Fruit fly (Drosophila melanogaster) whole organism, embryonic: Measurements from ENCODE around the gene woc.

Source experiments
- BEAF-32 ChIP-seq: fragments of 200-800 bp; sonication (Bioruptor generic); optimal IDR thresholded peaks from 3 replicates; lab custom pipeline; 2017; ENCODE audit warnings: missing biosample characterization, missing genetic modification characterization, mild to moderate bottlenecking, moderate library complexity, missing genetic modification reagents
- BtbVII ChIP-seq: fragments of 200-800 bp; sonication (Bioruptor generic); optimal IDR thresholded peaks from 3 replicates; lab custom pipeline; 2017; ENCODE audit warnings: missing biosample characterization, mild to moderate bottlenecking, missing genetic modification characterization
- CG10147 ChIP-seq: fragments of 200-800 bp; sonication (Bioruptor generic); optimal IDR thresholded peaks from 2 replicates; lab custom pipeline; 2019; ENCODE audit warnings: missing biosample characterization, mild to moderate bottlenecking, missing genetic modification characterization, moderate library complexity
- CG10462 ChIP-seq: fragments of 200-800 bp; sonication (Bioruptor generic); optimal IDR thresholded peaks from 2 replicates; lab custom pipeline; 2016; ENCODE audit warnings: missing biosample characterization, missing genetic modification characterization
- CG11398 ChIP-seq: fragments of 200-800 bp; sonication (Bioruptor generic); optimal IDR thresholded peaks from 2 replicates; lab custom pipeline; 2016; ENCODE audit warnings: missing biosample characterization, missing genetic modification characterization
- CG11504 ChIP-seq: fragments of 200-800 bp; sonication (Bioruptor generic); optimal IDR thresholded peaks from 3 replicates; lab custom pipeline; 2019; ENCODE audit warnings: missing biosample characterization, mild to moderate bottlenecking, missing genetic modification characterization, moderate library complexity
- CG12391 ChIP-seq: fragments of 200-800 bp; sonication (Bioruptor generic); optimal IDR thresholded peaks from 3 replicates; lab custom pipeline; 2018; ENCODE audit warnings: missing biosample characterization, mild to moderate bottlenecking, missing genetic modification characterization, moderate library complexity
- CG13894 ChIP-seq: fragments of 200-800 bp; sonication (Bioruptor generic); optimal IDR thresholded peaks from 3 replicates; lab custom pipeline; 2018; ENCODE audit warnings: missing biosample characterization, mild to moderate bottlenecking, missing genetic modification characterization, moderate library complexity
- CG15269 ChIP-seq: fragments of 200-800 bp; sonication (Bioruptor generic); optimal IDR thresholded peaks from 2 replicates; lab custom pipeline; 2018; ENCODE audit warnings: missing biosample characterization, mild to moderate bottlenecking, missing genetic modification characterization, moderate library complexity
- CG15696 ChIP-seq: fragments of 200-800 bp; sonication (Bioruptor generic); optimal IDR thresholded peaks from 2 replicates; lab custom pipeline; 2019; ENCODE audit warnings: missing biosample characterization, mild to moderate bottlenecking, missing genetic modification characterization, moderate library complexity
- CG3065 ChIP-seq: fragments of 200-800 bp; sonication (Bioruptor generic); optimal IDR thresholded peaks from 2 replicates; lab custom pipeline; 2016; ENCODE audit warnings: missing biosample characterization, missing genetic modification characterization
- CG31388 ChIP-seq: fragments of 200-800 bp; sonication (Bioruptor generic); optimal IDR thresholded peaks from 2 replicates; lab custom pipeline; 2016; ENCODE audit warnings: missing biosample characterization, missing genetic modification characterization
- CG34224 ChIP-seq: fragments of 200-800 bp; sonication (Bioruptor generic); IDR thresholded peaks from 3 replicates; pipeline ENCODE4 v1.3.6; 2022; ENCODE audit warnings: missing biosample characterization, missing genetic modification characterization; ENCODE audit not compliant: partially characterized antibody
- CG3726 ChIP-seq: fragments of 200-800 bp; sonication (Bioruptor generic); IDR thresholded peaks from 3 replicates; pipeline ENCODE4, ENCODE4 v1.3.6; 2022; ENCODE audit warnings: missing biosample characterization, missing genetic modification characterization
- CG6683 ChIP-seq: fragments of 200-800 bp; sonication (Bioruptor generic); optimal IDR thresholded peaks from 2 replicates; lab custom pipeline; 2017; ENCODE audit warnings: missing biosample characterization, mild to moderate bottlenecking, missing genetic modification characterization, missing genetic modification reagents
- CG6791 ChIP-seq: fragments of 200-800 bp; sonication (Bioruptor generic); IDR thresholded peaks from 3 replicates; pipeline ENCODE4 v1.3.6; 2022; ENCODE audit warnings: missing biosample characterization, missing genetic modification characterization; ENCODE audit not compliant: partially characterized antibody
- CG8765 ChIP-seq: fragments of 200-800 bp; sonication (Bioruptor generic); IDR thresholded peaks from 2 replicates; pipeline ENCODE4 v1.3.6; 2022; ENCODE audit warnings: missing biosample characterization, missing genetic modification characterization
- D19B ChIP-seq: fragments of 200-800 bp; sonication (Bioruptor generic); optimal IDR thresholded peaks from 2 replicates; lab custom pipeline; 2017; ENCODE audit warnings: missing biosample characterization, mild to moderate bottlenecking, missing genetic modification characterization
- Dip2 ChIP-seq: fragments of 200-800 bp; sonication (Bioruptor generic); IDR thresholded peaks from 2 replicates; pipeline ENCODE4 v1.3.6; 2022; ENCODE audit warnings: missing biosample characterization, missing genetic modification characterization
- Ets65A ChIP-seq: fragments of 200-800 bp; sonication (Bioruptor generic); peaks from one replicate; lab custom pipeline; 2016; ENCODE audit warnings: missing biosample characterization, missing genetic modification characterization
- Mrtf ChIP-seq: fragments of 200-800 bp; sonication (Bioruptor generic); IDR thresholded peaks from 3 replicates; pipeline ENCODE4 v1.3.6; 2022; ENCODE audit warnings: missing biosample characterization, missing genetic modification characterization
- Oaz ChIP-seq: fragments of 200-800 bp; sonication (Bioruptor generic); IDR thresholded peaks from 2 replicates; pipeline ENCODE4 v1.3.6; 2022; ENCODE audit warnings: missing biosample characterization, missing genetic modification characterization
- Ptx1 ChIP-seq: fragments of 200-800 bp; sonication (Bioruptor generic); IDR thresholded peaks from 2 replicates; pipeline ENCODE4 v1.3.6; 2022; ENCODE audit warnings: missing biosample characterization, missing genetic modification characterization
- Rx ChIP-seq: fragments of 200-800 bp; sonication (Bioruptor generic); IDR thresholded peaks from 2 replicates; pipeline ENCODE4 v1.3.6; 2022; ENCODE audit warnings: missing biosample characterization, missing genetic modification characterization
- Scr ChIP-seq: fragments of 200-800 bp; sonication (Bioruptor generic); IDR thresholded peaks from 2 replicates; pipeline ENCODE4 v1.3.6; 2022; ENCODE audit warnings: missing biosample characterization, missing genetic modification characterization; ENCODE audit not compliant: partially characterized antibody
- Taf1 ChIP-seq: fragments of 200-800 bp; sonication (Bioruptor generic); IDR thresholded peaks from 2 replicates; pipeline ENCODE4 v1.3.6; 2022; ENCODE audit warnings: missing biosample characterization, missing genetic modification characterization
- Xrp1 ChIP-seq: fragments of 200-800 bp; sonication (Bioruptor generic); IDR thresholded peaks from 2 replicates; pipeline ENCODE4 v1.3.6; 2022; ENCODE audit warnings: missing biosample characterization, missing genetic modification characterization
- ab ChIP-seq: fragments of 200-800 bp; sonication (Bioruptor generic); optimal IDR thresholded peaks from 2 replicates; lab custom pipeline; 2016; ENCODE audit warnings: missing biosample characterization, missing genetic modification characterization
- caup ChIP-seq: fragments of 200-800 bp; sonication (Bioruptor generic); optimal IDR thresholded peaks from 3 replicates; lab custom pipeline; 2017; ENCODE audit warnings: missing biosample characterization, mild to moderate bottlenecking, missing genetic modification characterization, moderate library complexity; ENCODE audit not compliant: severe bottlenecking
- croc ChIP-seq: fragments of 200-800 bp; sonication (Bioruptor generic); conservative IDR thresholded peaks from 3 replicates; pipeline ENCODE4 v1.3.6; 2022; ENCODE audit warnings: missing biosample characterization, missing genetic modification characterization
- dm ChIP-seq: fragments of 200-800 bp; sonication (Bioruptor generic); optimal IDR thresholded peaks from 3 replicates; lab custom pipeline; 2016; ENCODE audit warnings: missing biosample characterization, missing genetic modification characterization
- en ChIP-seq: fragments of 200-800 bp; sonication (Bioruptor generic); optimal IDR thresholded peaks from 2 replicates; lab custom pipeline; 2016; ENCODE audit warnings: missing biosample characterization, missing genetic modification characterization
- esg ChIP-seq: fragments of 200-800 bp; sonication (Bioruptor generic); conservative IDR thresholded peaks from 2 replicates; pipeline ENCODE4 v1.3.6; 2022; ENCODE audit warnings: missing biosample characterization, missing genetic modification characterization
- eve ChIP-seq, 2 experiments: fragments of >200 bp; optimal IDR thresholded peaks; 2 replicates each; lab custom pipeline; 2017; ENCODE audit warnings: missing biosample characterization in 2 of 2, missing genetic modification characterization in 2 of 2
- gcm2 ChIP-seq: fragments of 200-800 bp; sonication (Bioruptor generic); optimal IDR thresholded peaks from 2 replicates; lab custom pipeline; 2016; ENCODE audit warnings: missing biosample characterization, missing genetic modification characterization
- gem ChIP-seq: fragments of 200-800 bp; sonication (Bioruptor generic); optimal IDR thresholded peaks from 2 replicates; lab custom pipeline; 2019; ENCODE audit warnings: missing biosample characterization, mild to moderate bottlenecking, missing genetic modification characterization, moderate library complexity
- grau ChIP-seq: fragments of 200-800 bp; optimal IDR thresholded peaks from 3 replicates; lab custom pipeline; 2019; ENCODE audit warnings: missing biosample characterization, mild to moderate bottlenecking, missing genetic modification characterization, moderate library complexity
- gsb ChIP-seq: fragments of 200-800 bp; sonication (Bioruptor generic); IDR thresholded peaks from 2 replicates; pipeline ENCODE4 v1.3.6; 2022; ENCODE audit warnings: missing biosample characterization, missing genetic modification characterization
- gsb-n ChIP-seq: fragments of 200-800 bp; sonication (Bioruptor generic); optimal IDR thresholded peaks from 3 replicates; lab custom pipeline; 2018; ENCODE audit warnings: missing biosample characterization, mild to moderate bottlenecking, missing genetic modification characterization
- ind ChIP-seq: fragments of 200-800 bp; sonication (Bioruptor generic); optimal IDR thresholded peaks from 3 replicates; lab custom pipeline; 2016; ENCODE audit warnings: missing biosample characterization, missing genetic modification characterization
- kni ChIP-seq: fragments of 200-800 bp; sonication (Bioruptor generic); optimal IDR thresholded peaks from 3 replicates; lab custom pipeline; 2017; ENCODE audit warnings: mild to moderate bottlenecking, missing biosample characterization, missing genetic modification reagents, missing genetic modification characterization
- nom ChIP-seq: fragments of 200-800 bp; sonication (Bioruptor generic); optimal IDR thresholded peaks from 2 replicates; lab custom pipeline; 2017; ENCODE audit warnings: missing biosample characterization, missing genetic modification characterization, mild to moderate bottlenecking, moderate library complexity, missing genetic modification reagents
- sd ChIP-seq: fragments of 200-800 bp; sonication (Bioruptor generic); optimal IDR thresholded peaks from 3 replicates; lab custom pipeline; 2018; ENCODE audit warnings: missing biosample characterization, mild to moderate bottlenecking, missing genetic modification characterization, moderate library complexity
- sima ChIP-seq: fragments of 200-800 bp; sonication (Bioruptor generic); optimal IDR thresholded peaks from 2 replicates; lab custom pipeline; 2016; ENCODE audit warnings: missing biosample characterization, missing genetic modification characterization
- slbo ChIP-seq: fragments of 200-800 bp; sonication (Bioruptor generic); IDR thresholded peaks from 2 replicates; pipeline ENCODE4 v1.3.6; 2022; ENCODE audit warnings: missing biosample characterization, missing genetic modification characterization
- slp2 ChIP-seq: fragments of 200-800 bp; sonication (Bioruptor generic); optimal IDR thresholded peaks from 2 replicates; lab custom pipeline; 2016; ENCODE audit warnings: missing biosample characterization, missing genetic modification characterization
- sr ChIP-seq: fragments of 200-800 bp; sonication (Bioruptor generic); IDR thresholded peaks from 3 replicates; pipeline ENCODE4 v1.3.6; 2022; ENCODE audit warnings: missing biosample characterization, missing genetic modification characterization
- tna ChIP-seq: fragments of 200-800 bp; sonication (Bioruptor generic); IDR thresholded peaks from 2 replicates; pipeline ENCODE4 v1.3.6; 2022; ENCODE audit warnings: missing biosample characterization, missing genetic modification characterization; ENCODE audit not compliant: partially characterized antibody
- wor ChIP-seq: fragments of 200-800 bp; sonication (Bioruptor generic); IDR thresholded peaks from 2 replicates; pipeline ENCODE4 v1.3.6; 2022; ENCODE audit warnings: missing biosample characterization, missing genetic modification characterization

woc gene

dm6 chr3R:27292159-27292880, 28.5 kb upstream of the woc start, which contains the start of gene CG3348 (continued):
- TF ChIP-seq CG15269 (tag; lab: Kevin White, UChicago) (peak; percentile 76), CG3726 (GFP tag; lab: Robert Waterston, UW) (no peak), ind (GFP tag; lab: Kevin White, UChicago) (peak; percentile 76), CG11398 (GFP tag; lab: Kevin White, UChicago) (peak; percentile 15), gem (peak; percentile 87), Mrtf (GFP tag; lab: Robert Waterston, UW) (peak; percentile 58; the same call in 1 of the 3 replicates), D19B (peak; percentile 83), Xrp1 (GFP tag; lab: Robert Waterston, UW) (peak; percentile 75), CG15696 (tag; lab: Kevin White, UChicago) (peak; percentile 64), sr (no peak), ab (GFP tag; lab: Kevin White, UChicago) (no peak), BEAF-32 (GFP tag; lab: Kevin White, UChicago) (no peak), slbo (GFP tag; lab: Robert Waterston, UW) (peak; percentile 92), CG6683 (GFP tag; lab: Kevin White, UChicago) (no peak), CG6791 (GFP tag; lab: Robert Waterston, UW) (no peak), caup (GFP tag; lab: Kevin White, UChicago) (peak; percentile 86), croc (GFP tag; lab: Robert Waterston, UW) (peak; percentile 39; the same call in 2 of the 3 replicates), Dip2 (GFP tag; lab: Robert Waterston, UW) (no peak), slp2 (GFP tag; lab: Kevin White, UChicago) (peak; percentile 12), gsb-n (tag; lab: Kevin White, UChicago) (peak; percentile 15), CG10147 (GFP tag; lab: Kevin White, UChicago) (peak; percentile 90), Taf1 (GFP tag; lab: Robert Waterston, UW) (peak; percentile 78), tna (GFP tag; lab: Robert Waterston, UW) (no peak), CG3065 (GFP tag; lab: Kevin White, UChicago) (peak; percentile 9), gcm2 (GFP tag; lab: Kevin White, UChicago) (no peak), CG31388 (GFP tag; lab: Kevin White, UChicago) (no peak), CG8765 (GFP tag; lab: Robert Waterston, UW) (peak; percentile 48; the same call in 1 of the 2 replicates), CG10462 (GFP tag; lab: Kevin White, UChicago) (no peak), en (no peak), nom (GFP tag; lab: Kevin White, UChicago) (no peak), wor (GFP tag; lab: Robert Waterston, UW) (0 out of 2 replicates have a peak, but pooled peaks have one; percentile 16), esg (GFP tag; lab: Robert Waterston, UW) (peak; percentile 55), Ets65A (GFP tag; lab: Kevin White, UChicago) (peak; percentile 63), Oaz (peak; percentile 49; the same call in 1 of the 2 replicates), CG11504 (tag; lab: Kevin White, UChicago) (peak; percentile 78), CG13894 (tag; lab: Kevin White, UChicago) (peak; percentile 84), CG34224 (GFP tag; lab: Robert Waterston, UW) (no peak), Ptx1 (GFP tag; lab: Robert Waterston, UW) (peak; percentile 65), BtbVII (GFP tag; lab: Kevin White, UChicago) (peak; percentile 67), Scr (GFP tag; lab: Robert Waterston, UW) (no peak), CG12391 (tag; lab: Kevin White, UChicago) (peak; percentile 73), Rx (GFP tag; lab: Robert Waterston, UW) (peak; percentile 24; the same call in 1 of the 2 replicates), sima (no peak), grau (tag; lab: Kevin White, UChicago) (peak; percentile 71), gsb (GFP tag; lab: Robert Waterston, UW) (no peak), dm (peak; percentile 23), eve (GFP tag; optimal IDR thresholded peaks at IDR 0.05; lab: Kevin White, UChicago) (no peak), sd (peak; percentile 50), kni (no peak)
